Fruit fly (Drosophila melanogaster) whole organism, embryonic: ENCODE data around the gene CG6656.

Experiments
- Awh ChIP-seq: fragments of 200-800 bp; sonication (Bioruptor generic); IDR thresholded peaks from 2 replicates; pipeline ENCODE4, ENCODE4 v1.3.6; 2022; ENCODE audit warnings: missing biosample characterization, missing genetic modification characterization
- CG11696 ChIP-seq: fragments of 200-800 bp; sonication (Bioruptor generic); IDR thresholded peaks from 2 replicates; pipeline ENCODE4 v1.3.6; 2022; ENCODE audit warnings: missing biosample characterization, missing genetic modification characterization
- CG12659 ChIP-seq: fragments of 200-800 bp; sonication (Bioruptor generic); optimal IDR thresholded peaks from 3 replicates; lab custom pipeline; 2017; ENCODE audit warnings: mild to moderate bottlenecking, missing biosample characterization, missing genetic modification reagents, missing genetic modification characterization
- CG13624 ChIP-seq: fragments of 200-800 bp; sonication (Bioruptor generic); optimal IDR thresholded peaks from 2 replicates; lab custom pipeline; 2016; ENCODE audit warnings: missing biosample characterization, missing genetic modification characterization
- CG14050 ChIP-seq: fragments of 200-800 bp; sonication (Bioruptor generic); IDR thresholded peaks from 3 replicates; pipeline ENCODE4 v1.3.6; 2022; ENCODE audit warnings: missing biosample characterization, missing genetic modification characterization
- CG14965 ChIP-seq: fragments of 200-800 bp; sonication (Bioruptor generic); optimal IDR thresholded peaks from 2 replicates; lab custom pipeline; 2016; ENCODE audit warnings: missing biosample characterization, missing genetic modification characterization, borderline replicate concordance
- CG17328 ChIP-seq: fragments of 200-800 bp; sonication (Bioruptor generic); IDR thresholded peaks from 2 replicates; pipeline ENCODE4 v1.3.6; 2022; ENCODE audit warnings: missing biosample characterization, missing genetic modification characterization
- CG17829 ChIP-seq: fragments of 200-800 bp; optimal IDR thresholded peaks from 2 replicates; lab custom pipeline; 2019; ENCODE audit warnings: missing biosample characterization, mild to moderate bottlenecking, missing genetic modification characterization, moderate library complexity
- CG1832 ChIP-seq: fragments of 200-800 bp; sonication (Bioruptor generic); optimal IDR thresholded peaks from 2 replicates; lab custom pipeline; 2017; ENCODE audit warnings: missing biosample characterization, mild to moderate bottlenecking, missing genetic modification characterization, inconsistent platforms
- CG2120 ChIP-seq: fragments of 200-800 bp; sonication (Bioruptor generic); optimal IDR thresholded peaks from 3 replicates; lab custom pipeline; 2016; ENCODE audit warnings: missing biosample characterization, missing genetic modification characterization
- CG4730 ChIP-seq: fragments of 200-800 bp; sonication (Bioruptor generic); IDR thresholded peaks from 2 replicates; pipeline ENCODE4 v1.3.6; 2022; ENCODE audit warnings: missing biosample characterization, missing genetic modification characterization
- CG6689 ChIP-seq: fragments of 200-800 bp; sonication (Bioruptor generic); IDR thresholded peaks from 2 replicates; pipeline ENCODE4 v1.3.6; 2022; ENCODE audit warnings: missing biosample characterization, missing genetic modification characterization
- CG6791 ChIP-seq: fragments of 200-800 bp; sonication (Bioruptor generic); IDR thresholded peaks from 3 replicates; pipeline ENCODE4 v1.3.6; 2022; ENCODE audit warnings: missing biosample characterization, missing genetic modification characterization; ENCODE audit not compliant: partially characterized antibody
- CG8359 ChIP-seq: fragments of 200-800 bp; sonication (Bioruptor generic); optimal IDR thresholded peaks from 2 replicates; lab custom pipeline; 2017; ENCODE audit warnings: missing biosample characterization, mild to moderate bottlenecking, missing genetic modification characterization, borderline replicate concordance
- CG8388 ChIP-seq: fragments of 200-800 bp; sonication (Bioruptor generic); optimal IDR thresholded peaks from 2 replicates; lab custom pipeline; 2019; ENCODE audit warnings: missing biosample characterization, mild to moderate bottlenecking, missing genetic modification characterization, moderate library complexity
- CG8944 ChIP-seq: fragments of 200-800 bp; sonication (Bioruptor generic); optimal IDR thresholded peaks from 3 replicates; lab custom pipeline; 2016; ENCODE audit warnings: missing biosample characterization, missing genetic modification characterization
- CG9797 ChIP-seq: fragments of 200-800 bp; sonication (Bioruptor generic); optimal IDR thresholded peaks from 3 replicates; lab custom pipeline; 2018; ENCODE audit warnings: missing biosample characterization, mild to moderate bottlenecking, missing genetic modification characterization
- CG9817 ChIP-seq: fragments of 200-800 bp; sonication (Bioruptor generic); optimal IDR thresholded peaks from 2 replicates; lab custom pipeline; 2018; ENCODE audit warnings: missing biosample characterization, mild to moderate bottlenecking, missing genetic modification characterization, moderate library complexity
- CTCF ChIP-seq: fragments of 200-800 bp; sonication (Bioruptor generic); optimal IDR thresholded peaks from 2 replicates; lab custom pipeline; 2017; ENCODE audit warnings: missing biosample characterization, mild to moderate bottlenecking, missing genetic modification characterization, moderate library complexity
- D19B ChIP-seq: fragments of 200-800 bp; sonication (Bioruptor generic); optimal IDR thresholded peaks from 2 replicates; lab custom pipeline; 2017; ENCODE audit warnings: missing biosample characterization, mild to moderate bottlenecking, missing genetic modification characterization
- H2.0 ChIP-seq: fragments of 200-800 bp; sonication (Bioruptor generic); IDR thresholded peaks from 2 replicates; pipeline ENCODE4 v1.3.6; 2022; ENCODE audit warnings: missing biosample characterization, missing genetic modification characterization
- HHEX ChIP-seq: fragments of 200-800 bp; sonication (Bioruptor generic); optimal IDR thresholded peaks from 3 replicates; lab custom pipeline; 2017; ENCODE audit warnings: missing biosample characterization, mild to moderate bottlenecking, missing genetic modification characterization, missing genetic modification reagents
- Jarid2 ChIP-seq: fragments of 200-800 bp; sonication (Bioruptor generic); optimal IDR thresholded peaks from 3 replicates; lab custom pipeline; 2017; ENCODE audit warnings: mild to moderate bottlenecking, missing biosample characterization, missing genetic modification reagents, missing genetic modification characterization
- Mad ChIP-seq: fragments of 200-800 bp; sonication (Bioruptor generic); optimal IDR thresholded peaks from 2 replicates; lab custom pipeline; 2016; ENCODE audit warnings: missing biosample characterization, missing genetic modification characterization
- Nf-YC ChIP-seq: fragments of 200-800 bp; optimal IDR thresholded peaks from 3 replicates; lab custom pipeline; 2019; ENCODE audit warnings: missing biosample characterization, mild to moderate bottlenecking, missing genetic modification characterization, moderate library complexity
- Rx ChIP-seq: fragments of 200-800 bp; sonication (Bioruptor generic); IDR thresholded peaks from 2 replicates; pipeline ENCODE4 v1.3.6; 2022; ENCODE audit warnings: missing biosample characterization, missing genetic modification characterization
- Scr ChIP-seq: fragments of 200-800 bp; sonication (Bioruptor generic); IDR thresholded peaks from 2 replicates; pipeline ENCODE4 v1.3.6; 2022; ENCODE audit warnings: missing biosample characterization, missing genetic modification characterization; ENCODE audit not compliant: partially characterized antibody
- aop ChIP-seq: fragments of 200-800 bp; sonication (Bioruptor generic); IDR thresholded peaks from 2 replicates; pipeline ENCODE4 v1.3.6; 2022; ENCODE audit warnings: missing biosample characterization, missing genetic modification characterization
- ash1 ChIP-seq: fragments of 200-800 bp; sonication (Bioruptor generic); optimal IDR thresholded peaks from 2 replicates; lab custom pipeline; 2018; ENCODE audit warnings: missing biosample characterization, mild to moderate bottlenecking, missing genetic modification characterization
- bcd ChIP-seq: fragments of 200-800 bp; sonication (Bioruptor generic); optimal IDR thresholded peaks from 2 replicates; lab custom pipeline; 2017; ENCODE audit warnings: missing biosample characterization, mild to moderate bottlenecking, missing genetic modification characterization
- bowl ChIP-seq: fragments of 200-800 bp; sonication (Bioruptor generic); IDR thresholded peaks from 2 replicates; pipeline ENCODE4 v1.3.6; 2022; ENCODE audit warnings: missing biosample characterization, missing genetic modification characterization
- chinmo ChIP-seq: fragments of 200-800 bp; sonication (Bioruptor generic); IDR thresholded peaks from 4 replicates; pipeline ENCODE4 v1.3.6; 2022; ENCODE audit warnings: missing biosample characterization, missing genetic modification characterization; ENCODE audit not compliant: partially characterized antibody
- chm ChIP-seq: fragments of 200-800 bp; sonication (Bioruptor generic); IDR thresholded peaks from 2 replicates; pipeline ENCODE4 v1.3.6; 2022; ENCODE audit warnings: missing biosample characterization, missing genetic modification characterization
- croc ChIP-seq: fragments of 200-800 bp; sonication (Bioruptor generic); conservative IDR thresholded peaks from 3 replicates; pipeline ENCODE4 v1.3.6; 2022; ENCODE audit warnings: missing biosample characterization, missing genetic modification characterization
- cwo ChIP-seq: fragments of 200-800 bp; sonication (Bioruptor generic); optimal IDR thresholded peaks from 3 replicates; lab custom pipeline; 2017; ENCODE audit warnings: missing biosample characterization, missing genetic modification characterization, mild to moderate bottlenecking, moderate library complexity, missing genetic modification reagents
- fd102C ChIP-seq: fragments of 200-800 bp; sonication (Bioruptor generic); optimal IDR thresholded peaks from 2 replicates; lab custom pipeline; 2018; ENCODE audit warnings: missing biosample characterization, mild to moderate bottlenecking, missing genetic modification characterization, moderate library complexity
- fd96Cb ChIP-seq: fragments of 200-800 bp; sonication (Bioruptor generic); optimal IDR thresholded peaks from 2 replicates; lab custom pipeline; 2018; ENCODE audit warnings: missing biosample characterization, mild to moderate bottlenecking, missing genetic modification characterization, moderate library complexity
- fru ChIP-seq: fragments of >200 bp; optimal IDR thresholded peaks from 2 replicates; lab custom pipeline; 2017
- ftz-f1 ChIP-seq: fragments of 200-800 bp; sonication (Bioruptor generic); optimal IDR thresholded peaks from 2 replicates; lab custom pipeline; 2016; ENCODE audit warnings: missing biosample characterization, missing genetic modification characterization
- gfzf ChIP-seq: fragments of 200-800 bp; sonication (Bioruptor generic); optimal IDR thresholded peaks from 2 replicates; lab custom pipeline; 2016; ENCODE audit warnings: missing biosample characterization, mild to moderate bottlenecking, missing genetic modification characterization, moderate library complexity
- gro ChIP-seq: fragments of 200-800 bp; sonication (Bioruptor generic); optimal IDR thresholded peaks from 2 replicates; lab custom pipeline; 2016; ENCODE audit warnings: missing biosample characterization, missing genetic modification characterization
- kay ChIP-seq: fragments of 200-800 bp; sonication (Bioruptor generic); optimal IDR thresholded peaks from 2 replicates; lab custom pipeline; 2016; ENCODE audit warnings: missing biosample characterization, missing genetic modification characterization
- klu ChIP-seq: fragments of 200-800 bp; sonication (Bioruptor generic); IDR thresholded peaks from 2 replicates; pipeline ENCODE4 v1.3.6; 2022; ENCODE audit warnings: missing biosample characterization, missing genetic modification characterization
- mld ChIP-seq: fragments of 200-800 bp; sonication (Bioruptor generic); IDR thresholded peaks from 3 replicates; pipeline ENCODE4 v1.3.6; 2022; ENCODE audit warnings: missing biosample characterization, missing genetic modification characterization; ENCODE audit not compliant: partially characterized antibody
- nerfin-1 ChIP-seq: fragments of 200-800 bp; sonication (Bioruptor generic); optimal IDR thresholded peaks from 3 replicates; lab custom pipeline; 2019; ENCODE audit warnings: missing biosample characterization, mild to moderate bottlenecking, missing genetic modification characterization, moderate library complexity
- pfk ChIP-seq: fragments of 200-800 bp; sonication (Bioruptor generic); optimal IDR thresholded peaks from 2 replicates; lab custom pipeline; 2018; ENCODE audit warnings: missing biosample characterization, mild to moderate bottlenecking, missing genetic modification characterization, moderate library complexity
- pho ChIP-seq: fragments of 200-800 bp; sonication (Bioruptor generic); optimal IDR thresholded peaks from 2 replicates; lab custom pipeline; 2016; ENCODE audit warnings: missing biosample characterization, missing genetic modification characterization
- pita ChIP-seq: fragments of 200-800 bp; sonication (Bioruptor generic); optimal IDR thresholded peaks from 2 replicates; lab custom pipeline; 2017; ENCODE audit warnings: missing biosample characterization, mild to moderate bottlenecking, missing genetic modification characterization
- row ChIP-seq: fragments of 200-800 bp; sonication (Bioruptor generic); IDR thresholded peaks from 3 replicates; pipeline ENCODE4 v1.3.6; 2022; ENCODE audit warnings: missing biosample characterization, missing genetic modification characterization
- sob ChIP-seq: fragments of 200-800 bp; sonication (Bioruptor generic); IDR thresholded peaks from 2 replicates; pipeline ENCODE4 v1.3.6; 2022; ENCODE audit warnings: missing biosample characterization, missing genetic modification characterization
- trh ChIP-seq: fragments of 200-800 bp; sonication (Bioruptor generic); optimal IDR thresholded peaks from 2 replicates; lab custom pipeline; 2016; ENCODE audit warnings: missing biosample characterization, missing genetic modification characterization
- ttk ChIP-seq: fragments of 200-800 bp; sonication (Bioruptor generic); IDR thresholded peaks from 2 replicates; pipeline ENCODE4 v2.1.2; 2022; ENCODE audit warnings: missing biosample characterization, missing genetic modification characterization
- usp ChIP-seq: fragments of >200 bp; optimal IDR thresholded peaks from 2 replicates; lab custom pipeline; 2017; ENCODE audit warnings: missing biosample characterization, missing genetic modification characterization

CG6656 gene

DNA sequence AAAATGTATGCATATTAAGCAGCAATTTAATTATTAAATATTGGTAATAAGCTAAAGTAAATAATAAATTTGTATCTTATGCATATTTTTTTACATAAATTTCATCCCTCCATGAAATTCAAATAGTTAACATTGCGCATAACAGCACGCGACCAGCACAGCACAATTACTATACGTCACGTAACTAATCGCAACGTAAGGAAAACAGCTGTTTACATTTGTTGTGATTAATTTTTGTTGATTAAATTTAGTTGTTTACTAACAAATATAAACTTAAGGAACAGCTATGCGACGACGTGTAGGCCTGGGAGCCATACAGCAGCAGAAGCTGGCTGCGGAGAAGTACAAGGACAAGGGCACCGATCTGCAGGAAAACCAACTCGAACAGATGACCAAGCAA, 10.1 kb upstream of the CG6656 start, which contains the start of gene lsn (continued):
- no peak for TF ChIP-seq Nf-YC (tag; lab: Kevin White, UChicago)
- TF ChIP-seq CG17328 (GFP tag; lab: Robert Waterston, UW), result peak; percentile 18; the same call in 1 of the 2 replicates
- TF ChIP-seq fd102C, result no peak
- no peak for TF ChIP-seq cwo (GFP tag; lab: Kevin White, UChicago)
- TF ChIP-seq aop, result no peak
- TF ChIP-seq CG8944 (GFP tag; lab: Kevin White, UChicago), result no peak
- no peak for TF ChIP-seq chinmo (GFP tag; lab: Robert Waterston, UW)
- TF ChIP-seq usp, result no peak
- no peak for TF ChIP-seq CG4730 (GFP tag; lab: Robert Waterston, UW)
- no peak for TF ChIP-seq croc (GFP tag; lab: Robert Waterston, UW)
- TF ChIP-seq sob, result no peak
- TF ChIP-seq klu (GFP tag; lab: Robert Waterston, UW), result no peak
- TF ChIP-seq CG9817 (tag; lab: Kevin White, UChicago), result no peak
- TF ChIP-seq pho (GFP tag; lab: Kevin White, UChicago), result no peak
- no peak for TF ChIP-seq kay (GFP tag; lab: Kevin White, UChicago)
- TF ChIP-seq ftz-f1, result no peak
- TF ChIP-seq H2.0 (GFP tag; lab: Robert Waterston, UW), result no peak
- TF ChIP-seq trh (GFP tag; lab: Kevin White, UChicago), result no peak
- no peak for TF ChIP-seq pita
- no peak for TF ChIP-seq CG14050 (GFP tag; lab: Robert Waterston, UW)
- no peak for TF ChIP-seq Awh (GFP tag; lab: Robert Waterston, UW)
- TF ChIP-seq CTCF (GFP tag; lab: Kevin White, UChicago), result no peak
- TF ChIP-seq fd96Cb (tag; lab: Kevin White, UChicago), result no peak
- no peak for TF ChIP-seq Jarid2 (GFP tag; lab: Kevin White, UChicago)
- no peak for TF ChIP-seq CG13624 (GFP tag; lab: Kevin White, UChicago)
- TF ChIP-seq CG1832, result no peak
- peak; percentile 29 for TF ChIP-seq CG17829
- TF ChIP-seq fru (lab: Kevin White, UChicago), result no peak
- TF ChIP-seq CG12659, result peak; percentile 36
- TF ChIP-seq chm (GFP tag; lab: Robert Waterston, UW), result no peak
- no peak for TF ChIP-seq CG6689 (GFP tag; lab: Robert Waterston, UW)
- no peak for TF ChIP-seq Rx (GFP tag; lab: Robert Waterston, UW)
- TF ChIP-seq gfzf, result no peak
- TF ChIP-seq CG6791 (GFP tag; lab: Robert Waterston, UW), result no peak
- no peak for TF ChIP-seq ash1 (GFP tag; lab: Kevin White, UChicago)
- no peak for TF ChIP-seq mld
- TF ChIP-seq Mad (GFP tag; lab: Kevin White, UChicago), result no peak
- no peak for TF ChIP-seq CG8388 (GFP tag; lab: Kevin White, UChicago)
- TF ChIP-seq pfk (GFP tag; lab: Kevin White, UChicago), result no peak
- no peak for TF ChIP-seq D19B (GFP tag; lab: Kevin White, UChicago)
- peak; percentile 20 for TF ChIP-seq nerfin-1 (tag; lab: Kevin White, UChicago)
- TF ChIP-seq CG2120, result no peak
- no peak for TF ChIP-seq gro (GFP tag; lab: Kevin White, UChicago)
- no peak for TF ChIP-seq CG11696 (GFP tag; lab: Robert Waterston, UW)
- TF ChIP-seq bowl (GFP tag; lab: Robert Waterston, UW), result no peak
- TF ChIP-seq HHEX (GFP tag; lab: Kevin White, UChicago), result no peak
- no peak for TF ChIP-seq CG8359 (GFP tag; lab: Kevin White, UChicago)
- no peak for TF ChIP-seq CG14965
- TF ChIP-seq ttk (GFP tag; lab: Robert Waterston, UW), result no peak
- no peak for TF ChIP-seq CG9797 (GFP tag; lab: Kevin White, UChicago)
- no peak for TF ChIP-seq row (GFP tag; lab: Robert Waterston, UW)
- TF ChIP-seq Scr (GFP tag; lab: Robert Waterston, UW), result no peak
- no peak for TF ChIP-seq bcd (GFP tag; lab: Kevin White, UChicago)
